Worm (Caenorhabditis elegans) whole organism, mixed stage, embryonic: ENCODE results near the gene T24C12.1.

Experiments used
- ceh-43 ChIP-seq: fragments of 200-800 bp; sonication (Bioruptor generic); optimal IDR thresholded peaks from 2 replicates; lab custom pipeline; 2018; ENCODE audit warnings: mild to moderate bottlenecking, missing genetic modification characterization, moderate library complexity, missing compliant biosample characterization
- elt-3 ChIP-seq: fragments of 150-350 bp; optimal IDR thresholded peaks from 2 replicates; lab custom pipeline; 2014; ENCODE audit warnings: missing biosample characterization, missing genetic modification characterization
- ham-2 ChIP-seq: fragments of 200-800 bp; sonication (Bioruptor generic); optimal IDR thresholded peaks from 2 replicates; lab custom pipeline; 2018; ENCODE audit warnings: mild to moderate bottlenecking, missing genetic modification characterization, missing compliant biosample characterization
- lin-32 ChIP-seq: fragments of 200-800 bp; sonication (Bioruptor generic); optimal IDR thresholded peaks from 2 replicates; lab custom pipeline; 2018; ENCODE audit warnings: mild to moderate bottlenecking, missing genetic modification characterization, missing compliant biosample characterization
- mab-5 ChIP-seq: fragments of 150-350 bp; optimal IDR thresholded peaks from 2 replicates; lab custom pipeline; 2014; ENCODE audit warnings: missing biosample characterization, missing genetic modification characterization
- nhr-12 ChIP-seq: fragments of 150-350 bp; optimal IDR thresholded peaks from 2 replicates; lab custom pipeline; 2014; ENCODE audit warnings: missing biosample characterization, missing genetic modification characterization
- nhr-237 ChIP-seq: fragments of 150-350 bp; optimal IDR thresholded peaks from 2 replicates; lab custom pipeline; 2014; ENCODE audit warnings: missing biosample characterization, missing genetic modification characterization
- nhr-76 ChIP-seq: sonication (generic microtip); optimal IDR thresholded peaks from 2 replicates; lab custom pipeline; 2017; ENCODE audit warnings: missing biosample characterization, missing genetic modification characterization
- pha-4 ChIP-seq: fragments of 150-350 bp; optimal IDR thresholded peaks from 2 replicates; lab custom pipeline; 2018; ENCODE audit warnings: missing biosample characterization, missing genetic modification reagents, missing genetic modification characterization
- snpc-4 ChIP-seq: fragments of 150-350 bp; optimal IDR thresholded peaks from 2 replicates; lab custom pipeline; 2014; ENCODE audit warnings: missing biosample characterization, missing genetic modification characterization
- unc-39 ChIP-seq: fragments of 150-350 bp; optimal IDR thresholded peaks from 2 replicates; lab custom pipeline; 2014; ENCODE audit warnings: missing biosample characterization, missing genetic modification characterization
- unc-62 ChIP-seq: fragments of 150-350 bp; optimal IDR thresholded peaks from 2 replicates; lab custom pipeline; 2014; ENCODE audit warnings: missing biosample characterization, missing genetic modification reagents, missing genetic modification characterization
- ztf-11 ChIP-seq: fragments of 150-350 bp; optimal IDR thresholded peaks from 2 replicates; lab custom pipeline; 2014; ENCODE audit warnings: missing biosample characterization, missing genetic modification characterization

- no peak for TF ChIP-seq elt-3 (tag; lab: Kevin White, UChicago)
- no peak for TF ChIP-seq pha-4 (tag; lab: Kevin White, UChicago)
- no peak for TF ChIP-seq snpc-4 (tag; lab: Kevin White, UChicago)
- TF ChIP-seq ham-2: no peak
- TF ChIP-seq mab-5 (tag; lab: Kevin White, UChicago): no peak
- no peak for TF ChIP-seq unc-39 (tag; lab: Kevin White, UChicago)
- TF ChIP-seq ztf-11 (tag; lab: Kevin White, UChicago): no peak
- TF ChIP-seq ceh-43 (GFP tag; lab: Kevin White, UChicago): no peak
- no peak for TF ChIP-seq unc-62 (GFP tag; lab: Kevin White, UChicago)
- no peak for TF ChIP-seq nhr-237 (tag; lab: Kevin White, UChicago)
- TF ChIP-seq nhr-12: no peak
- no peak for TF ChIP-seq lin-32
- TF ChIP-seq nhr-76 (tag; lab: Kevin White, UChicago): no peak
These were observed 15.2 kb downstream of the T24C12.1 start for ce11 chrX:2214454-2214853.
